Worm (Caenorhabditis elegans) whole organism, young adult: ENCODE measurements around the gene dsb-3.

Experiments
- C17E4.6 ChIP-seq: fragments of 200-800 bp; sonication (Bioruptor generic); IDR thresholded peaks from 2 replicates; pipeline ENCODE4 v1.3.6; 2022; ENCODE audit warnings: missing genetic modification reagents, missing genetic modification characterization, missing compliant biosample characterization
- F55B11.4 ChIP-seq: sonication (generic microtip); optimal IDR thresholded peaks from 2 replicates; lab custom pipeline; 2016; ENCODE audit warnings: missing compliant biosample characterization, missing genetic modification characterization, borderline replicate concordance; ENCODE audit not compliant: insufficient read depth
- F57A8.1 ChIP-seq: fragments of 200-800 bp; sonication (Bioruptor generic); optimal IDR thresholded peaks from 2 replicates; lab custom pipeline; 2018; ENCODE audit warnings: mild to moderate bottlenecking, missing genetic modification characterization, moderate library complexity, missing compliant biosample characterization
- K11D2.4 ChIP-seq: fragments of 200-800 bp; sonication (Bioruptor generic); IDR thresholded peaks from 2 replicates; pipeline ENCODE4 v1.3.6; 2022; ENCODE audit warnings: missing genetic modification reagents, missing genetic modification characterization, missing compliant biosample characterization
- Y53F4B.3 ChIP-seq: fragments of 200-800 bp; sonication (Bioruptor generic); IDR thresholded peaks from 2 replicates; pipeline ENCODE4 v1.3.6; 2022; ENCODE audit warnings: missing genetic modification reagents, missing genetic modification characterization, missing compliant biosample characterization
- Y53G8AR.9 ChIP-seq: fragments of 200-800 bp; sonication (Bioruptor generic); conservative IDR thresholded peaks from 2 replicates; pipeline ENCODE4 v1.3.6; 2022; ENCODE audit warnings: missing genetic modification reagents, missing genetic modification characterization, missing compliant biosample characterization
- Y56A3A.18 ChIP-seq: fragments of 200-800 bp; sonication (Bioruptor generic); IDR thresholded peaks from 2 replicates; pipeline ENCODE4 v1.3.6; 2022; ENCODE audit warnings: missing genetic modification reagents, missing genetic modification characterization, missing compliant biosample characterization
- Y79H2A.3 ChIP-seq: fragments of 200-800 bp; sonication (Bioruptor generic); conservative IDR thresholded peaks from 2 replicates; pipeline ENCODE4 v1.3.6; 2022; ENCODE audit warnings: missing genetic modification reagents, missing genetic modification characterization, missing compliant biosample characterization
- ZK185.1 ChIP-seq: sonication (generic microtip); optimal IDR thresholded peaks from 2 replicates; lab custom pipeline; 2016; ENCODE audit warnings: mild to moderate bottlenecking, missing genetic modification characterization, missing compliant biosample characterization; ENCODE audit not compliant: poor library complexity, severe bottlenecking
- ama-1 ChIP-seq, 3 experiments: fragments of 150-350 bp in 1 of 3; sonication (generic microtip) in 2 of 3; optimal IDR thresholded peaks; 2 replicates each; lab custom pipeline; 2014 to 2018; ENCODE audit warnings: missing biosample characterization in 2 of 3, missing genetic modification characterization in 2 of 3, missing genetic modification reagents in 2 of 3
- aptf-2 ChIP-seq: fragments of 200-800 bp; sonication (Bioruptor generic); conservative IDR thresholded peaks from 2 replicates; pipeline ENCODE4 v1.3.6; 2022; ENCODE audit warnings: missing genetic modification reagents, missing genetic modification characterization, missing compliant biosample characterization
- athp-1 ChIP-seq: sonication (generic microtip); optimal IDR thresholded peaks from 2 replicates; lab custom pipeline; 2017; ENCODE audit warnings: mild to moderate bottlenecking, missing genetic modification characterization, missing compliant biosample characterization
- bed-1 ChIP-seq: fragments of 200-800 bp; sonication (Bioruptor generic); IDR thresholded peaks from 2 replicates; pipeline ENCODE4 v1.3.6; 2022; ENCODE audit warnings: missing genetic modification reagents, missing genetic modification characterization, missing compliant biosample characterization
- cebp-1 ChIP-seq, 2 experiments: fragments of 200-800 bp in 1 of 2; sonication (Bioruptor generic) in 1 of 2; sonication (generic microtip) in 1 of 2; IDR thresholded peaks in 1 of 2; optimal IDR thresholded peaks in 1 of 2; 2 replicates each; pipeline versions ENCODE4 v1.3.6 to Lab custom; 2017 to 2022; ENCODE audit warnings: missing compliant biosample characterization in 2 of 2, missing genetic modification characterization in 2 of 2, mild to moderate bottlenecking in 1 of 2, missing genetic modification reagents in 1 of 2, moderate library complexity in 1 of 2
- ceh-27 ChIP-seq: fragments of 200-800 bp; sonication (Bioruptor generic); optimal IDR thresholded peaks from 2 replicates; lab custom pipeline; 2018; ENCODE audit warnings: mild to moderate bottlenecking, missing genetic modification characterization, moderate library complexity, missing compliant biosample characterization
- ceh-40 ChIP-seq: fragments of 200-800 bp; sonication (Bioruptor generic); IDR thresholded peaks from 2 replicates; pipeline ENCODE4 v1.3.6; 2022; ENCODE audit warnings: missing genetic modification characterization, missing compliant biosample characterization
- egl-18 ChIP-seq: fragments of 200-800 bp; sonication (Bioruptor generic); IDR thresholded peaks from 2 replicates; pipeline ENCODE4 v1.3.6; 2022; ENCODE audit warnings: missing genetic modification reagents, missing genetic modification characterization, missing compliant biosample characterization
- egrh-3 ChIP-seq: fragments of 200-800 bp; sonication (Bioruptor generic); IDR thresholded peaks from 2 replicates; pipeline ENCODE4 v1.3.6; 2022; ENCODE audit warnings: missing genetic modification reagents, missing genetic modification characterization, missing compliant biosample characterization
- ets-4 ChIP-seq: fragments of 200-800 bp; sonication (Bioruptor generic); optimal IDR thresholded peaks from 2 replicates; lab custom pipeline; 2018; ENCODE audit warnings: mild to moderate bottlenecking, missing genetic modification characterization, missing compliant biosample characterization
- lin-35 ChIP-seq, 3 experiments: fragments of 150-350 bp in 2 of 3; sonication (generic microtip) in 1 of 3; optimal IDR thresholded peaks; 2 replicates each; lab custom pipeline; 2014 to 2018; ENCODE audit warnings: missing biosample characterization in 3 of 3, missing genetic modification characterization in 3 of 3, missing genetic modification reagents in 3 of 3
- lir-1 ChIP-seq: fragments of 200-800 bp; sonication (Bioruptor generic); conservative IDR thresholded peaks from 2 replicates; pipeline ENCODE4 v1.3.6; 2022; ENCODE audit warnings: missing genetic modification reagents, missing genetic modification characterization, missing compliant biosample characterization
- lsl-1 ChIP-seq: fragments of 200-800 bp; sonication (Bioruptor generic); optimal IDR thresholded peaks from 2 replicates; lab custom pipeline; 2018; ENCODE audit warnings: mild to moderate bottlenecking, missing genetic modification characterization, moderate library complexity, missing compliant biosample characterization
- madf-6 ChIP-seq: fragments of 200-800 bp; sonication (Bioruptor generic); IDR thresholded peaks from 2 replicates; pipeline ENCODE4 v1.3.6; 2022; ENCODE audit warnings: missing genetic modification reagents, missing genetic modification characterization, missing compliant biosample characterization
- madf-8 ChIP-seq: fragments of 200-800 bp; sonication (Bioruptor generic); conservative IDR thresholded peaks from 2 replicates; pipeline ENCODE4 v1.3.6; 2022; ENCODE audit warnings: missing genetic modification reagents, missing genetic modification characterization, missing compliant biosample characterization
- mxl-1 ChIP-seq: sonication (generic microtip); optimal IDR thresholded peaks from 2 replicates; lab custom pipeline; 2016; ENCODE audit warnings: missing genetic modification characterization, missing compliant biosample characterization
- nfya-1 ChIP-seq: sonication (generic microtip); optimal IDR thresholded peaks from 2 replicates; lab custom pipeline; 2017; ENCODE audit warnings: antibody characterized with exemption, missing compliant biosample characterization, missing genetic modification characterization, borderline replicate concordance; ENCODE audit not compliant: insufficient read depth
- nhr-179 ChIP-seq: sonication (generic microtip); optimal IDR thresholded peaks from 2 replicates; lab custom pipeline; 2016; ENCODE audit warnings: mild to moderate bottlenecking, missing genetic modification characterization, missing compliant biosample characterization
- nhr-80 ChIP-seq: sonication (generic microtip); optimal IDR thresholded peaks from 2 replicates; lab custom pipeline; 2016; ENCODE audit warnings: missing genetic modification characterization, missing compliant biosample characterization
- nhr-90 ChIP-seq: sonication (generic microtip); optimal IDR thresholded peaks from 2 replicates; lab custom pipeline; 2016; ENCODE audit warnings: missing genotype, mild to moderate bottlenecking, missing genetic modification characterization, missing compliant biosample characterization
- somi-1 ChIP-seq: fragments of 200-800 bp; sonication (Bioruptor generic); optimal IDR thresholded peaks from 2 replicates; lab custom pipeline; 2018; ENCODE audit warnings: mild to moderate bottlenecking, missing genetic modification characterization, missing compliant biosample characterization
- tbp1 ChIP-seq: fragments of 200-800 bp; sonication (Bioruptor generic); optimal IDR thresholded peaks from 2 replicates; lab custom pipeline; 2018; ENCODE audit warnings: mild to moderate bottlenecking, missing genetic modification characterization, missing compliant biosample characterization
- tlf-1 ChIP-seq: fragments of 200-800 bp; sonication (Bioruptor generic); optimal IDR thresholded peaks from 2 replicates; lab custom pipeline; 2018; ENCODE audit warnings: mild to moderate bottlenecking, missing genetic modification characterization, missing compliant biosample characterization
- unc-130 ChIP-seq: sonication (generic microtip); optimal IDR thresholded peaks from 2 replicates; lab custom pipeline; 2016; ENCODE audit warnings: missing genetic modification reagents, missing genetic modification characterization, missing compliant biosample characterization
- unc-62 ChIP-seq: fragments of 150-350 bp; optimal IDR thresholded peaks from 2 replicates; lab custom pipeline; 2014; ENCODE audit warnings: missing biosample characterization, missing genetic modification reagents, missing genetic modification characterization
- xnd-1 ChIP-seq: sonication (generic microtip); optimal IDR thresholded peaks from 2 replicates; lab custom pipeline; 2016; ENCODE audit warnings: missing genotype, missing genetic modification reagents, missing genetic modification characterization, missing compliant biosample characterization
- zfh-2 ChIP-seq: fragments of 200-800 bp; sonication (Bioruptor generic); conservative IDR thresholded peaks from 2 replicates; pipeline ENCODE4 v1.3.6; 2022; ENCODE audit warnings: missing genetic modification reagents, missing genetic modification characterization, missing compliant biosample characterization
- ztf-18 ChIP-seq: sonication (generic microtip); optimal IDR thresholded peaks from 2 replicates; lab custom pipeline; 2016; ENCODE audit warnings: missing genotype, mild to moderate bottlenecking, missing genetic modification characterization, missing compliant biosample characterization
- ztf-25 ChIP-seq: fragments of 200-800 bp; sonication (Bioruptor generic); IDR thresholded peaks from 2 replicates; pipeline ENCODE4 v1.3.6; 2022; ENCODE audit warnings: missing genetic modification reagents, missing genetic modification characterization, missing compliant biosample characterization
- ztf-3 ChIP-seq: fragments of 200-800 bp; sonication (Bioruptor generic); optimal IDR thresholded peaks from 2 replicates; lab custom pipeline; 2018; ENCODE audit warnings: mild to moderate bottlenecking, missing genetic modification characterization, missing compliant biosample characterization

The dsb-3 gene

DNA sequence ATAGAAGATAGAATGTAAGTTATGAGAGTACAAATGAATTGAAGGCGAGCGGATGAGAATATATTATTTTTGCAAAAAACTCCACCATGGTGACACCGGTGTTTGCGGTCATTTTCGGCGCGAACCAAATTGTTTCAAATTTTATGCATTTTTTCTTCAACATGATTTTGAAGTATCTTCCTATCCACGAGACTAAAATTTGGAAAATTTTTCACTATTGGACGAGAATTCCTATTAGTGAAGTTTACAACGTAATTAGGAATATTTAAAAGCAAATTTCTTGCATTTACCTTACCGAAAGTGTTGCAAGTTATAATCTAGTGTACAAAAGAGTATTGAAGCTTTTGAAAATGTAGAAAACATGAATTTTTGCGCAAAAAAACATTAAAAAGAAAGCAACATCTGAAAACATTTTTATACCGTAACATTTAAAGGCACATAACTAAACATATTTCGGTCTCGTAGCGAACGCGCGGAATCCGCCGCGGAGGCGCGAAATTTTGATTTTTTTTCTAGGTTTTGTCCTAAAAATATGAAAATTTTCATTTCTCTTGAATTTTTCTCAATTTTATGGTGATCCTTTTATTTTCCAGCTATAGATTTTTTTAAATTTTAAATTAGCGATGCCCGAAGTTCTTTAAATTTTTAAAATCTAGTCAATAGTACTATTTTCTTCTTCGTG is 37.1 kb upstream of the dsb-3 start, which contains the start of gene sgo-1 (continued):
- TF ChIP-seq madf-8 (GFP tag; lab: Robert Waterston, UW) (peak; percentile 98), lir-1 (peak; percentile 69; the same call in 1 of the 2 replicates), aptf-2 (GFP tag; lab: Robert Waterston, UW) (no peak), ama-1 (optimal IDR thresholded peaks at IDR 0.05; lab: Kevin White, UChicago) (no peak), ama-1 (GFP tag; optimal IDR thresholded peaks at IDR 0.05; lab: Kevin White, UChicago) (no peak), ZK185.1 (tag; lab: Kevin White, UChicago) (no peak), F55B11.4 (tag; lab: Kevin White, UChicago) (no peak), K11D2.4 (GFP tag; lab: Robert Waterston, UW) (no peak), ztf-3 (GFP tag; lab: Kevin White, UChicago) (no peak), somi-1 (GFP tag; lab: Kevin White, UChicago) (no peak), unc-62 (no peak), mxl-1 (tag; lab: Kevin White, UChicago) (no peak), egl-18 (GFP tag; lab: Robert Waterston, UW) (no peak), athp-1 (tag; lab: Kevin White, UChicago) (peak; percentile 70), ets-4 (no peak), nhr-179 (tag; lab: Kevin White, UChicago) (no peak)

- TF ChIP-seq nhr-90 (tag; lab: Kevin White, UChicago) = no peak
- TF ChIP-seq Y79H2A.3 (GFP tag; lab: Robert Waterston, UW) = no peak
- no peak for TF ChIP-seq lsl-1
- TF ChIP-seq ceh-27 (GFP tag; lab: Kevin White, UChicago) = no peak
- no peak for TF ChIP-seq lir-1
- TF ChIP-seq Y53F4B.3 (GFP tag; lab: Robert Waterston, UW) = no peak
- no peak for TF ChIP-seq xnd-1
- TF ChIP-seq ztf-25 (GFP tag; lab: Robert Waterston, UW) = no peak
- TF ChIP-seq, all 124 proteins: peak for 0
Observed at ce11 chrIV:7794709-7795108, 35.3 kb upstream of the dsb-3 start, which contains the start of gene ntp-1. Gene ntp-1 (minus strand): TSS chrIV:7794809.

DNA sequence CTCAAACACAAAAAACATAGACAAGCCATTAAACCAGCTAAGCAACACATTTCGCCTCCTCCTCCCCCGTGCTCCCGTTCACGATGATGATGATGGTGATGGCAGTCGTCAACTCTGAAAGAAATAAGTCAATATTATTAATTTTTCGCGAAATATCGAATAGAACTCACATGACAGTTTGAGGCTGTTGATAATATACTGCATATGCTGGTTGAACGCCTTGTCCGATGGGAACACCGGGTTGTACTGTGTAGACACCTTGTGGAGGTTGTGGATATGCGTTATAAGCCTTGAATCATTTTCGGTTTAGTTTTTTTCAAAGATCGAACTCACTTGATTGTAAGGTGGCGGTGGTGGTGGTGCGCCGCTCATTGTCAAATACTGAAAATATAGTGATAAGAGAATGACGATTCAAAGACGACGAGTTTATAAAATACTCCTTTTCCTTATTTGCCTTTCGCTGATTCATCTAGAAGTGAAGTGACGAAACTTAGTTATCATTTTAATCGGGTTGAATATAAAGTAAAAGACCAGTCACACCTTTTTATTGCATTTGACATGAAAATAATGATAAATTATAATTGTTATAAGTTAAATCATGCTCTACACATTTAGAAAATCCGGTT is 32.5 kb upstream of the dsb-3 start, which contains the start of gene C33H5.13:
Gene C33H5.13, minus strand, starts transcription at position 443 of the 626 bp plus-strand sequence.
- TF ChIP-seq Y53G8AR.9 (0 out of 2 replicates have a peak, but pooled peaks have one; percentile 60), C17E4.6 (GFP tag; lab: Robert Waterston, UW) (no peak), F57A8.1 (no peak), cebp-1 (GFP tag; IDR thresholded peaks at IDR 0.05; lab: Robert Waterston, UW) (no peak), cebp-1 (tag; optimal IDR thresholded peaks at IDR 0.05; lab: Kevin White, UChicago) (peak; percentile 28), ZK185.1 (tag; lab: Kevin White, UChicago) (peak; percentile 12), nhr-80 (tag; lab: Kevin White, UChicago) (peak; percentile 66)

- no peak for TF ChIP-seq zfh-2 (GFP tag; lab: Robert Waterston, UW)
- TF ChIP-seq tlf-1 (GFP tag; lab: Kevin White, UChicago) = peak; percentile 88
- peak; percentile 58 for TF ChIP-seq tbp1 (GFP tag; lab: Kevin White, UChicago)
- peak; percentile 95 for TF ChIP-seq madf-6 (GFP tag; lab: Robert Waterston, UW)
- TF ChIP-seq somi-1 (GFP tag; lab: Kevin White, UChicago) = no peak
- no peak for TF ChIP-seq Y56A3A.18
- TF ChIP-seq unc-130 (GFP tag; lab: Kevin White, UChicago) = peak; percentile 66
- peak; percentile 14 to 92 (median 56) for TF ChIP-seq lin-35 (GFP tag; optimal IDR thresholded peaks at IDR 0.05; lab: Kevin White, UChicago)
- no peak for TF ChIP-seq bed-1 (GFP tag; lab: Robert Waterston, UW)
- no peak for TF ChIP-seq ceh-40 (GFP tag; lab: Robert Waterston, UW)
- peak; percentile 64 for TF ChIP-seq egrh-3
- TF ChIP-seq nhr-179 (tag; lab: Kevin White, UChicago) = no peak
- TF ChIP-seq ztf-18 (tag; lab: Kevin White, UChicago) = peak; percentile 27
- TF ChIP-seq nfya-1 (tag; lab: Kevin White, UChicago) = no peak
Observed at ce11 chrIV:7790801-7791588, 31.6 kb upstream of the dsb-3 start, which contains the start of gene rsp-6. Gene rsp-6 (minus strand): TSS chrIV:7791229.
